Fruit fly (Drosophila melanogaster) S2 (cell line): ENCODE data around the gene Ubr1.

Experiments
- CG8478 ChIP-seq: fragments of >200 bp; optimal IDR thresholded peaks from 2 replicates; lab custom pipeline; 2018
- CTCF ChIP-seq, 2 experiments: fragments of >200 bp; optimal IDR thresholded peaks; 2 replicates each; lab custom pipeline; 2018

Ubr1 gene

DNA sequence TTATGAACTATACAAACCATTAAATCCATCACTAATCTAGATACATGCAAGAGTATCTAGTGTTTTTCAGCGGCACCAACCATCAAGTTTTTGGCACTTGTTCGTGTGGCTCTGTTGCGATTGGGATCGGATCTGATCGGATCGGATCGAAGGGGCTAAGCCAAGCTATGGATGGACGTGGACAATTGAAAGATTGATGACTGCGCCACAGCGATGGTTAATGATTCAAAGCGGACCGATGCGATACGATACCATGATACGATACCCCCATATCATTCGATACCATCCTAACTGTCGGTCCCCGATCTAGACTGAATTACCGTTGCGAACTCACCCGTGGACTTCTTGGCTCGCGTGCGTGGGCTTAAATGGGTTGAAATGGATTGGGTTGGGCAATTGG is 60.8 kb downstream of the Ubr1 start:
- TF ChIP-seq CTCF (optimal IDR thresholded peaks at IDR 0.05; lab: Kevin White, UChicago) (no peak), CG8478 (lab: Kevin White, UChicago) (no peak)

DNA sequence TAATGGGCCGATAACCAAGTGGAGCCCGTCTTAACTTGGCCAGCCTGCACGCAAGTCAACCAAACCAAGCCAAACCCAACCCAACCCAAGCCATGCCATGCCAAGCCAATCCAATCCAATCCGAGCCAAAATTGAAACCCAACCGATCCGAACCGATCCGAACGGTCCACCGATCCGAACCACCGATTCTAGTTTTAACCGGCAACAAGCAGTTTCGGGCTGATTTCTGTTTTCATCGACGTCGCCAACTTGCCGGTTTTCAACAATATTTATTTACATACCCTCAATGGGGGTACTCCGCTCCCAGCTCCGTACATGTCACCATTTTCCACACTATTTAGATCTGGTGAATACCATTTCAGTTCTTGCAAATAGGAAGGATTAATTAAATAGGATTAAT is 61.5 kb downstream of the Ubr1 start:
- TF ChIP-seq CTCF (optimal IDR thresholded peaks at IDR 0.05; lab: Kevin White, UChicago) (no peak), CG8478 (lab: Kevin White, UChicago) (no peak)
